Worm (Caenorhabditis elegans) whole organism, L3 larva: ENCODE results near the gene dpy-8.

Experiments used
- aly-2 ChIP-seq: fragments of 150-350 bp; optimal IDR thresholded peaks from 2 replicates; lab custom pipeline; 2014; ENCODE audit warnings: missing biosample characterization, missing genetic modification characterization
- ama-1 ChIP-seq: fragments of 150-350 bp; optimal IDR thresholded peaks from 2 replicates; lab custom pipeline; 2018
- ceh-16 ChIP-seq: sonication (generic microtip); optimal IDR thresholded peaks from 2 replicates; lab custom pipeline; 2017; ENCODE audit warnings: missing biosample characterization, missing genetic modification characterization
- ceh-28 ChIP-seq: fragments of 150-350 bp; optimal IDR thresholded peaks from 2 replicates; lab custom pipeline; 2014; ENCODE audit warnings: missing biosample characterization, missing genetic modification reagents, missing genetic modification characterization
- ceh-9 ChIP-seq: sonication (generic microtip); optimal IDR thresholded peaks from 2 replicates; lab custom pipeline; 2018; ENCODE audit warnings: missing biosample characterization, missing genetic modification characterization
- daf-12 ChIP-seq: fragments of 150-350 bp; optimal IDR thresholded peaks from 2 replicates; lab custom pipeline; 2014; ENCODE audit warnings: missing biosample characterization, missing genetic modification reagents, missing genetic modification characterization
- egl-27 ChIP-seq: sonication (generic microtip); optimal IDR thresholded peaks from 4 replicates; lab custom pipeline; 2017; ENCODE audit warnings: missing biosample characterization, missing genetic modification reagents, missing genetic modification characterization
- elt-1 ChIP-seq: fragments of 150-350 bp; optimal IDR thresholded peaks from 2 replicates; lab custom pipeline; 2014; ENCODE audit warnings: missing biosample characterization, missing genetic modification characterization
- elt-2 ChIP-seq: sonication (generic microtip); optimal IDR thresholded peaks from 2 replicates; lab custom pipeline; 2016; ENCODE audit warnings: missing genetic modification reagents, mild to moderate bottlenecking, missing genetic modification characterization, missing compliant biosample characterization
- fkh-10 ChIP-seq: sonication (generic microtip); optimal IDR thresholded peaks from 2 replicates; lab custom pipeline; 2017; ENCODE audit warnings: missing biosample characterization, missing genetic modification reagents, missing genetic modification characterization
- fos-1 ChIP-seq: fragments of 150-350 bp; optimal IDR thresholded peaks from 2 replicates; lab custom pipeline; 2014; ENCODE audit warnings: missing biosample characterization, missing genetic modification characterization
- hmg-11 ChIP-seq: sonication (generic microtip); optimal IDR thresholded peaks from 2 replicates; lab custom pipeline; 2016; ENCODE audit warnings: missing genetic modification characterization, missing compliant biosample characterization
- jun-1 ChIP-seq: fragments of 150-350 bp; optimal IDR thresholded peaks from 2 replicates; lab custom pipeline; 2014; ENCODE audit warnings: missing biosample characterization, missing genetic modification reagents, missing genetic modification characterization
- lin-15B ChIP-seq: fragments of 150-350 bp; optimal IDR thresholded peaks from 2 replicates; lab custom pipeline; 2014; ENCODE audit warnings: missing biosample characterization, missing genetic modification characterization
- lin-39 ChIP-seq: fragments of 150-350 bp; optimal IDR thresholded peaks from 2 replicates; lab custom pipeline; 2018; ENCODE audit warnings: missing biosample characterization, missing genetic modification reagents, missing genetic modification characterization
- lsy-12 ChIP-seq: sonication (generic microtip); optimal IDR thresholded peaks from 2 replicates; lab custom pipeline; 2016; ENCODE audit warnings: mild to moderate bottlenecking, missing genetic modification characterization, missing compliant biosample characterization
- mdl-1 ChIP-seq: fragments of 150-350 bp; optimal IDR thresholded peaks from 2 replicates; lab custom pipeline; 2014; ENCODE audit warnings: missing biosample characterization, missing genetic modification characterization
- mml-1 ChIP-seq: fragments of 150-350 bp; sonication (generic microtip); optimal IDR thresholded peaks from 3 replicates; lab custom pipeline; 2014; ENCODE audit warnings: missing biosample characterization, missing genetic modification characterization
- nfya-1 ChIP-seq: sonication (generic microtip); optimal IDR thresholded peaks from 2 replicates; lab custom pipeline; 2017; ENCODE audit warnings: missing genetic modification characterization, mild to moderate bottlenecking, missing compliant biosample characterization, antibody characterized with exemption, moderate library complexity; ENCODE audit not compliant: insufficient read depth
- nhr-11 ChIP-seq: fragments of 150-350 bp; optimal IDR thresholded peaks from 2 replicates; lab custom pipeline; 2014; ENCODE audit warnings: missing biosample characterization, missing genetic modification characterization
- nhr-12 ChIP-seq: fragments of 150-350 bp; optimal IDR thresholded peaks from 2 replicates; lab custom pipeline; 2014; ENCODE audit warnings: missing biosample characterization, missing genetic modification characterization
- nhr-23 ChIP-seq: fragments of 150-350 bp; optimal IDR thresholded peaks from 2 replicates; lab custom pipeline; 2014; ENCODE audit warnings: missing biosample characterization, missing genetic modification reagents, missing genetic modification characterization
- nhr-237 ChIP-seq: fragments of 150-350 bp; optimal IDR thresholded peaks from 2 replicates; lab custom pipeline; 2014; ENCODE audit warnings: missing biosample characterization, missing genetic modification characterization
- nhr-25 ChIP-seq: sonication (generic microtip); optimal IDR thresholded peaks from 2 replicates; lab custom pipeline; 2017; ENCODE audit warnings: missing biosample characterization, missing genetic modification characterization
- nhr-28 ChIP-seq: fragments of 150-350 bp; optimal IDR thresholded peaks from 2 replicates; lab custom pipeline; 2014; ENCODE audit warnings: missing biosample characterization, missing genetic modification characterization
- nhr-43 ChIP-seq: sonication (generic microtip); optimal IDR thresholded peaks from 2 replicates; lab custom pipeline; 2016; ENCODE audit warnings: mild to moderate bottlenecking, missing genetic modification characterization, missing compliant biosample characterization; ENCODE audit not compliant: poor library complexity, severe bottlenecking
- nhr-76 ChIP-seq: fragments of 150-350 bp; sonication (generic microtip); optimal IDR thresholded peaks from 5 replicates; lab custom pipeline; 2014; ENCODE audit warnings: missing biosample characterization, missing genetic modification characterization
- pha-4 ChIP-seq: fragments of 150-350 bp; optimal IDR thresholded peaks from 2 replicates; lab custom pipeline; 2014; ENCODE audit warnings: missing biosample characterization, missing genetic modification reagents, missing genetic modification characterization
- pqm-1 ChIP-seq: fragments of 150-350 bp; optimal IDR thresholded peaks from 2 replicates; lab custom pipeline; 2017; ENCODE audit warnings: missing biosample characterization, missing genetic modification characterization, inconsistent platforms
- tbx-2 ChIP-seq: sonication (generic microtip); optimal IDR thresholded peaks from 2 replicates; lab custom pipeline; 2016; ENCODE audit warnings: mild to moderate bottlenecking, missing genetic modification characterization, missing compliant biosample characterization
- unc-62 ChIP-seq: fragments of 150-350 bp; sonication (generic microtip); optimal IDR thresholded peaks from 4 replicates; lab custom pipeline; 2014; ENCODE audit warnings: missing biosample characterization, missing genetic modification reagents, missing genetic modification characterization
- zag-1 ChIP-seq: fragments of 150-350 bp; optimal IDR thresholded peaks from 2 replicates; lab custom pipeline; 2014; ENCODE audit warnings: missing biosample characterization, missing genetic modification characterization
- ztf-11 ChIP-seq: fragments of 150-350 bp; optimal IDR thresholded peaks from 2 replicates; lab custom pipeline; 2014; ENCODE audit warnings: missing biosample characterization, missing genetic modification characterization
- ztf-4 ChIP-seq: fragments of 150-350 bp; optimal IDR thresholded peaks from 2 replicates; lab custom pipeline; 2014; ENCODE audit warnings: missing biosample characterization, missing genetic modification characterization

The dpy-8 gene

DNA sequence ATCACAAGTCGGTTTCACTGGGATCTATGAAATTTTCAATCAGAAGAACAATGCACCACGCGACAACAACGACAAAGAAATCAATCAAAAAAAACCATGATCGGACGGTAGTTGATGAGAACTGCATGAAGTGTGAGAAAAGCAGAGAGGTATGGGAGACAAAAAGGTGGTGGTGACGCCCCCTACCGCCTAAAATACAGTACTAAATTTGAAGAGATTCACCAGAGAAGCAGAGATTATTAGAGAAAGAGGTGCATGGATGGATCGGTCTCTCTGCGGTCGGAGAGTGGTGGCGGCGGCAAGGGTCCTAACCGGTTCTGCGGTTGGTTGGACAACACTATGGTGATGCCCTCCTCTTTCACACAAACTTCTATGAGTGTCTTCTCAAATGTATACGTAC lies 31.0 kb downstream of the dpy-8 start:
- TF ChIP-seq nhr-237 (tag; lab: Kevin White, UChicago) (no peak), elt-1 (tag; lab: Kevin White, UChicago) (no peak), ceh-9 (no peak), mml-1 (tag; lab: Kevin White, UChicago) (no peak), tbx-2 (tag; lab: Kevin White, UChicago) (no peak), lin-15B (tag; lab: Kevin White, UChicago) (no peak), nhr-23 (tag; lab: Kevin White, UChicago) (peak; percentile 77), nfya-1 (peak; percentile 51), unc-62 (GFP tag; lab: Kevin White, UChicago) (peak; percentile 50), nhr-12 (no peak), ama-1 (lab: Kevin White, UChicago) (peak; percentile 56), lsy-12 (tag; lab: Kevin White, UChicago) (peak; percentile 39), zag-1 (tag; lab: Kevin White, UChicago) (no peak), ztf-11 (tag; lab: Kevin White, UChicago) (no peak), ceh-16 (tag; lab: Kevin White, UChicago) (no peak), pqm-1 (tag; lab: Kevin White, UChicago) (no peak), nhr-43 (tag; lab: Kevin White, UChicago) (peak; percentile 80), nhr-28 (tag; lab: Kevin White, UChicago) (no peak), egl-27 (tag; lab: Kevin White, UChicago) (no peak), nhr-25 (peak; percentile 86), lin-39 (tag; lab: Kevin White, UChicago) (peak; percentile 28), pha-4 (tag; lab: Kevin White, UChicago) (peak; percentile 33), jun-1 (tag; lab: Kevin White, UChicago) (peak; percentile 44), mdl-1 (peak; percentile 26), ztf-4 (tag; lab: Kevin White, UChicago) (no peak), hmg-11 (no peak), nhr-76 (tag; lab: Kevin White, UChicago) (no peak), daf-12 (tag; lab: Kevin White, UChicago) (no peak), elt-2 (tag; lab: Kevin White, UChicago) (peak; percentile 28), fkh-10 (GFP tag; lab: Kevin White, UChicago) (no peak), fos-1 (tag; lab: Kevin White, UChicago) (no peak), aly-2 (tag; lab: Kevin White, UChicago) (no peak), nhr-11 (tag; lab: Kevin White, UChicago) (no peak)

DNA sequence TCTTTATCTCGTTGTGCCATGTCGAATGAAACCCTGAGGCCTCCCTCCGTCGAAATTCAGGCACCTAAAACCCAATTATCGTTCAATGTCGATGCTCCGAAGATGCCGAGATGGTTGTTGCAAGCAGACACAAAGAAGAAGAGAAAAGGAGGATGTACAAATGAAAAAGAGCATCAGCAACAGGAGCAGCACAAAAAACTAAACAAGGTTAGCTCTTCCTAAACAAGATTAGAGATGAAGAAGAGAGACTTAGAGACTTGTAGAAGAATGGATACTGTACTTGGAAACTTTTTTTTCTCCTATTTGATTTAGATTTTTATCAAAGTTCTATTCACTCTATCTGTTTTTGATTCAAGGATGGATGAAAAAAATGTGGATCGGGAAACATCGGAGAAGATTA lies 32.7 kb downstream of the dpy-8 start:
- TF ChIP-seq fkh-10 (GFP tag; lab: Kevin White, UChicago), result peak; percentile 85
- no peak for TF ChIP-seq lsy-12 (tag; lab: Kevin White, UChicago)

DNA sequence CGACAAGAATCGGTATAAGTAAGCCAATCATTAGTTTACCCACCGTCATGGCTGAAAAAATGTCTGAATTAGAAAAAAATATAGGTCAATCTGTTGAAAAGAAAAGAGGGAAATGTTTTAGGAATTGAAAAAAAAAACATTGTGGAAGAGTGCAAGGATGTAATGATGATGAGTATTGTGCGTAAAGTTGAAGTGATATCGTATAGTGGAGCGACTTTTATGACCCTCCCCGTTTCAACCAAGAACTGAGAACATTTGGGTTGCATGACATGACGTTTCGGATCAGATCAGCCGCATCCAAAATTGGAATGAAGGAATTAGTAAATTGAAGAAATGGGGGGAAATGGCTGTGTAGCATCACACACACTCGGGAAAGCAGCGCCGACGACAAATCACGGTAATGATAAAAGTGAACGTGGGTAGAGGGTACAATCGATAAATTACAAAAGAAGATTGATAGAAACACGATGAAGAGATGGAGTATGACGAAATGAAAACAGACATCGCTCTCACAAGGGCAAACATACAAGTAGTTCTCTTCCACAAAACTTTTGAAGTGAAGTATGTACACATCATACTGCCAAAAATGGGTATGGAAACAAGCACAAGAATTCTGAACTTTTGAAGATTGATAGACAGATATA lies 33.3 kb downstream of the dpy-8 start, which contains the start of gene apl-1:
TSS of gene apl-1 (minus strand) at position 51 of the 644 bp plus-strand sequence.
- TF ChIP-seq nhr-23 (tag; lab: Kevin White, UChicago) (peak; percentile 48), egl-27 (tag; lab: Kevin White, UChicago) (no peak), nhr-25 (peak; percentile 43), ama-1 (lab: Kevin White, UChicago) (peak; percentile 15), ceh-28 (tag; lab: Kevin White, UChicago) (peak; percentile 28), nfya-1 (peak; percentile 28), pha-4 (tag; lab: Kevin White, UChicago) (peak; percentile 46), lin-39 (tag; lab: Kevin White, UChicago) (no peak), nhr-237 (tag; lab: Kevin White, UChicago) (no peak)

DNA sequence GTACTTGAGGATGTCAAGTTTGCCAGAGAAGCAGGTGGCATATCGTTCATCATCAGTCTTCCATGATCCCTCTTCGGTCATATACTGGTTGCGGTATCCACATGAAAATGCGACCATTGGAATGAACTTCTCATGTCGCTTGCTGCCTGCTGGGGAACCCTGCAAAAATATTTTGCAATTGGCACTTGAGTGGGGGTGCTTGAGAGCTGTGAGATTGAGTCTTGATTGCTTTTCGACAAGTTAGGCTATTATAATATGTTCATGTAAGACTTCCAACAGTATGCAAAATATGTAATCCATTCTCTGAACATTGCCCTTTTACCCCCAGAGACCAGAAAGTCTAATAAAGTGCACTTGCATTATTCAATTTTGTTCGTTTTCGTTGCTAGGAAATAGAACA lies 34.1 kb downstream of the dpy-8 start:
- TF ChIP-seq nhr-237 (tag; lab: Kevin White, UChicago) (no peak), ama-1 (lab: Kevin White, UChicago) (peak; percentile 31)
